Worm (Caenorhabditis elegans): ENCODE data around the gene srh-45.
"Not testable (repeated sequence)": the region's sequence is repeated elsewhere in the genome, so short reads cannot be mapped to it uniquely, and the experiment has no call there.

DNA sequence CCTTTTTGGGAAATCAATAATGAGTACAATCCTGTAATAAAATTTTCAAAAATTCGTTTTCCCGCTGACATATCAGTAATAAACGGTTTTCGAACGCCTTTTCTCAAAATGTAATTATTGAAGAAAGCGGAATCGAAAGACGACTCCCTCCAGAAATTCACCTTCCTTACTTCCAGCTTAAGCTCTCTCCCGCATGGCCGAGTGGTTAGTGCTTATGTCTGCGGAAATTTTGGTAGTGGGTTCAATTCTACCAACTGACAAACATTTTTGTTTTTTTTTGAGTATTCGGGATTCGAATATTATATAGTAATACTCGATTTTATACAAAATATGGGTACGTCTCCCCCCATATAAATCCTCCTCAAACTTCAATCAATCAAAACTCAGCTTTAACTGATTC is 27.0 kb upstream of the srh-45 start:
- TF ChIP-seq F49E8.2 (tag; optimal IDR thresholded peaks at IDR 0.05; ENCODE audit: insufficient read depth); cebp-1 (GFP tag; IDR thresholded peaks at IDR 0.05); cebp-1 (tag; optimal IDR thresholded peaks at IDR 0.05); dpff-1 (tag; optimal IDR thresholded peaks at IDR 0.05); lin-35 (GFP tag; optimal IDR thresholded peaks at IDR 0.05); Y53F4B.3 (GFP tag; IDR thresholded peaks at IDR 0.05): not testable (repeated sequence)
